Worm (Caenorhabditis elegans): ENCODE results near the gene Y110A2AR.1.

ce11 chrII:2878909-2879308 is 40.6 kb upstream of the Y110A2AR.1 start:
- TF ChIP-seq nhr-11 (tag; optimal IDR thresholded peaks at IDR 0.05): no peak
- TF ChIP-seq nhr-76 (tag; optimal IDR thresholded peaks at IDR 0.05): no peak
- no peak for TF ChIP-seq fos-1 (tag; optimal IDR thresholded peaks at IDR 0.05)

Measured in whole organism, L4 larva.